Worm (Caenorhabditis elegans) whole organism, midembryonic: ENCODE data around the gene pph-2.

Experiments
- T22C8.4 ChIP-seq: fragments of 200-800 bp; sonication (Bioruptor generic); IDR thresholded peaks from 2 replicates; pipeline ENCODE4 v1.3.6; 2022; ENCODE audit warnings: missing genetic modification characterization, missing compliant biosample characterization
- ztf-29 ChIP-seq: fragments of 200-800 bp; sonication (Bioruptor generic); IDR thresholded peaks from 2 replicates; pipeline ENCODE4 v1.3.6; 2022; ENCODE audit warnings: missing genetic modification reagents, missing genetic modification characterization, missing compliant biosample characterization

- no peak for TF ChIP-seq ztf-29
- no peak for TF ChIP-seq T22C8.4 (GFP tag; lab: Robert Waterston, UW)
Observed at ce11 chrIV:11878249-11878648, 675 bp upstream of the pph-2 start, which contains the start of gene cutl-27.
